Worm (Caenorhabditis elegans) whole organism, midembryonic: ENCODE data around the gene ttbk-5.

Experiments used
- T22C8.4 ChIP-seq: fragments of 200-800 bp; sonication (Bioruptor generic); IDR thresholded peaks from 2 replicates; pipeline ENCODE4 v1.3.6; 2022; ENCODE audit warnings: missing genetic modification characterization, missing compliant biosample characterization
- cog-1 ChIP-seq: sonication (generic microtip); optimal IDR thresholded peaks from 2 replicates; lab custom pipeline; 2016; ENCODE audit warnings: missing genetic modification characterization, missing compliant biosample characterization
- flt-1 ChIP-seq: fragments of 200-800 bp; sonication (Bioruptor generic); IDR thresholded peaks from 2 replicates; pipeline ENCODE4 v1.3.6; 2022; ENCODE audit warnings: missing genetic modification characterization, missing compliant biosample characterization
- klf-2 ChIP-seq: fragments of 200-800 bp; sonication (Bioruptor generic); conservative IDR thresholded peaks from 2 replicates; pipeline ENCODE4 v1.3.6; 2022; ENCODE audit warnings: missing genetic modification reagents, missing genetic modification characterization, missing compliant biosample characterization
- med-1 ChIP-seq: sonication (generic microtip); optimal IDR thresholded peaks from 2 replicates; lab custom pipeline; 2017; ENCODE audit warnings: missing genetic modification characterization, mild to moderate bottlenecking, missing compliant biosample characterization, antibody characterized with exemption, missing genetic modification reagents; ENCODE audit not compliant: insufficient read depth
- ref-1 ChIP-seq: fragments of 200-800 bp; sonication (Bioruptor generic); conservative IDR thresholded peaks from 2 replicates; pipeline ENCODE4 v1.3.6; 2022; ENCODE audit warnings: missing genetic modification reagents, missing genetic modification characterization, missing compliant biosample characterization
- tab-1 ChIP-seq: fragments of 200-800 bp; sonication (Bioruptor generic); IDR thresholded peaks from 2 replicates; pipeline ENCODE4 v1.3.6; 2022; ENCODE audit warnings: missing genetic modification characterization, missing compliant biosample characterization
- ztf-23 ChIP-seq: fragments of 200-800 bp; sonication (Bioruptor generic); IDR thresholded peaks from 2 replicates; pipeline ENCODE4 v1.3.6; 2022; ENCODE audit warnings: missing genetic modification reagents, missing genetic modification characterization, missing compliant biosample characterization
- ztf-29 ChIP-seq: fragments of 200-800 bp; sonication (Bioruptor generic); IDR thresholded peaks from 2 replicates; pipeline ENCODE4 v1.3.6; 2022; ENCODE audit warnings: missing genetic modification reagents, missing genetic modification characterization, missing compliant biosample characterization

DNA sequence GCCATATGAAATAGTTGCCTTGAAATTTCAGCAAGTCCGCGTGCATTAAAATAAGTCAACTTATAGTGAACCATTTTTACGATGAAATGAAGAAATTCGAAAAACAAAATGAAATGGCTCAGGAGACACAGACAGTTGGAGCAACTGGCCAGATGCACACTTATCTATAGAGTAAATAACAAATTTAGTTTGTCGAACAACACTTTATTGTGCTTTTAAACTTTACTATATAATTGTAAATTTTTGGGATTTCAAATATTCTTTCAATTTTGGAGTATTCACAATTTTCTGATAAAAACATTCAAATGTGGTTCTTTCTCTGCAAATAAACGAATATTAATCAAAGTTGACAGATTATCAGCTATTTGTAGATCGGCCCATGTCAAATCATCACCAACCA lies 49.7 kb downstream of the ttbk-5 start, which contains the start of gene gst-3:
- TF ChIP-seq klf-2 (GFP tag; lab: Robert Waterston, UW) = no peak
- no peak for TF ChIP-seq flt-1 (GFP tag; lab: Robert Waterston, UW)
- no peak for TF ChIP-seq tab-1 (GFP tag; lab: Robert Waterston, UW)
- TF ChIP-seq cog-1 (tag; lab: Kevin White, UChicago) = no peak
- TF ChIP-seq ref-1 (GFP tag; lab: Robert Waterston, UW) = no peak
- no peak for TF ChIP-seq ztf-29 (GFP tag; lab: Robert Waterston, UW)
- TF ChIP-seq med-1 (GFP tag; lab: Kevin White, UChicago) = no peak
- TF ChIP-seq T22C8.4 = no peak
- no peak for TF ChIP-seq ztf-23 (GFP tag; lab: Robert Waterston, UW)
